Fruit fly (Drosophila melanogaster) whole organism: ENCODE data around the gene Mettl5.

Source experiments
- CG8478 ChIP-seq: fragments of >200 bp; optimal IDR thresholded peaks from 2 replicates; lab custom pipeline; 2018; ENCODE audit warnings: inconsistent platforms
- Dll ChIP-seq: fragments of >200 bp; optimal IDR thresholded peaks from 2 replicates; lab custom pipeline; 2017
- EcR ChIP-seq, 2 experiments: fragments of >200 bp; optimal IDR thresholded peaks; 2 replicates each; lab custom pipeline; 2017; ENCODE audit warnings: missing biosample characterization in 2 of 2, missing genetic modification characterization in 2 of 2, missing genetic modification reagents in 2 of 2
- pan ChIP-seq: fragments of >200 bp; optimal IDR thresholded peaks from 2 replicates; lab custom pipeline; 2017
- psq ChIP-seq: fragments of >200 bp; optimal IDR thresholded peaks from 2 replicates; lab custom pipeline; 2017
- usp ChIP-seq: fragments of >200 bp; optimal IDR thresholded peaks from 2 replicates; lab custom pipeline; 2017; ENCODE audit warnings: missing biosample characterization, missing genetic modification characterization, mixed read lengths

Gene Mettl5

dm6 chr3L:19234922-19235702 lies 28.5 kb upstream of the Mettl5 start, which contains the start of gene fz2:
Gene fz2, minus strand, starts transcription at chr3L:19235373.
- TF ChIP-seq psq (lab: Kevin White, UChicago) (no peak), usp (no peak), EcR (GFP tag; optimal IDR thresholded peaks at IDR 0.05; lab: Kevin White, UChicago) (no peak), pan (lab: Kevin White, UChicago) (no peak), CG8478 (lab: Kevin White, UChicago) (no peak), Dll (lab: Kevin White, UChicago) (no peak)

DNA sequence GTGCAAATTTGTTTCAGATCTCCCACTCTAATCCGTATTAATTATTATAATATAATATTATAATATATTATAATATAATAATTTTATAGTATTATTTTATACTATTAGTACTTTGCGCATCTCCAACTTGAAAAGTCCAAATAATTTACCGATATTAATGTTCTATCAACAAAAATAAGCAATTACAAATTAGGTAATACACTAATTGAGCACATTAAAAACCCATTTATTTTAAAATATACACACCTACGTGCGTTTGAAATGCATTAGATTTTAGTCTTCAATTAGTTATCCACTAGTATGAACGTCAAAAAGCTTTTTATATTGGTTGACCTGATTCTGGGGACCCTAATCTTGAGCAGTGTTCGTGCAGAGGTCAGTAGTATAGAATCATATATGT lies 27.5 kb upstream of the Mettl5 start, which contains the start of gene CG33647:
CG33647 (plus strand) TSS at position 301 of the 400 bp plus-strand sequence.
- TF ChIP-seq pan (lab: Kevin White, UChicago) (no peak), Dll (lab: Kevin White, UChicago) (no peak), psq (lab: Kevin White, UChicago) (no peak), CG8478 (lab: Kevin White, UChicago) (no peak), usp (no peak), EcR (GFP tag; optimal IDR thresholded peaks at IDR 0.05; lab: Kevin White, UChicago) (no peak)

DNA sequence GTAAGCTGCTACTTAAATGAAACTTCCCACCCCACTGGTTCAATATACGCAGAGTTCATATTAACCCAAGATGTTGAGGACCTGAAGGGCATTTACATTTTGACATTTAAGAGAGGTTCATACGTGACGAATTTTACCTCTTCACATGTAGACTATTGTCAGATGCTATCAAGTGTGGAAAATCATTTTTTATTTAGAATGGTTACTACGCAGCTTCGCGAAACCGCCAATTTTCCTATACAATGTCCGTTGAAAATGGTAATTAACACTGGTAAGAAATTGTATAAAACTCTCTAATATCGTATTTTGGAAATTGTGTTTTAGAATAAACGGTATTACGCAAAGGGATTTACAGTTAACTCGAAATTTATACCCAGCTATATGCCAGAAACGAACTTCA lies 27.0 kb upstream of the Mettl5 start:
- TF ChIP-seq usp (no peak), pan (lab: Kevin White, UChicago) (no peak), psq (lab: Kevin White, UChicago) (no peak), EcR (GFP tag; optimal IDR thresholded peaks at IDR 0.05; lab: Kevin White, UChicago) (no peak), CG8478 (lab: Kevin White, UChicago) (no peak), Dll (lab: Kevin White, UChicago) (no peak)

DNA sequence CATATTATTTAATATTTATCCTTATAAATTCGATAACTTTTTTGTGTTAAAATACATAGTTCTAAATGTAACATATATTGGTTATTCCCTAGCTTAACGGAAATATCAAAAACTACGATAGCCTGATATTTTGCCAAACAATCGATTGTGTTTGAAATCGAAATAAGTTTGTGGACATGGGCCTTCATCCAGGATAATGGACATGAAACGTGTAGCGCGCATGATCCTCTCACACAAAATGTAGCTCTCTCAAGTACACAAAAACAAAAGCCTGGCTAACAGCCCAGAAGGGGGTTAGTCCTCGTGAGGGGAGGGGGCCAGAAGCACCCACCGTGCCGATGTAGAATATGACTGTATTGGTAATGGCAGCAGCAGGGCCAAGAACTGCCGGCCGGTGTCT lies 25.8 kb upstream of the Mettl5 start:
- TF ChIP-seq EcR (GFP tag; optimal IDR thresholded peaks at IDR 0.05; lab: Kevin White, UChicago) = no peak

- TF ChIP-seq Dll (lab: Kevin White, UChicago) (no peak), psq (lab: Kevin White, UChicago) (no peak)
Observed at dm6 chr3L:19251643-19252042, 11.9 kb upstream of the Mettl5 start.

- TF ChIP-seq CG8478 (lab: Kevin White, UChicago) (no peak), psq (lab: Kevin White, UChicago) (no peak), usp (no peak), pan (lab: Kevin White, UChicago) (no peak), Dll (lab: Kevin White, UChicago) (no peak), EcR (GFP tag; optimal IDR thresholded peaks at IDR 0.05; lab: Kevin White, UChicago) (no peak)
Observed at dm6 chr3L:19254715-19255428, 8.7 kb upstream of the Mettl5 start, which contains the start of the genes mRpL21 and rept. Gene mRpL21, minus strand, starts transcription at chr3L:19255061. Gene rept, plus strand, starts transcription at chr3L:19255340.

DNA sequence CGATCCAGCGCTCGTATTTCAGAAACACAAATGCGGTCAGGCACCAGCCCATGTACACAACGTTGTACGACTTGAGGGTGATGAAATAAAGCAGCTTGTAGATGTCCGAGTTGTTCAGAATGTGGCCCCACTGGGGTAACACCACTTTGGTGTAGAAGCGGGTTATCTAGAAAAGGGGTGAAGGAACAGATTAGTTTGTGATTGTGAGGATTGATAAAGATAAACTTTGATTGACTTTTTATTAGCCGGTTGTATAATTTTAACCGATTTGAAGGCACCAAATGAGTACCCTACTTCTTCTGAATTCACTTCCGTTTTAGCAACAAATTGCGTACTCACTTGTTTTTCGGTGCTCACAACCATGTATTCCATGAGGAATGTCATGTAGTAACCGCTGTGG lies 5.4 kb upstream of the Mettl5 start:
- TF ChIP-seq psq (lab: Kevin White, UChicago) = no peak
- no peak for TF ChIP-seq usp
- TF ChIP-seq Dll (lab: Kevin White, UChicago) = no peak
- TF ChIP-seq CG8478 (lab: Kevin White, UChicago) = no peak
- TF ChIP-seq pan (lab: Kevin White, UChicago) = no peak
- no peak for TF ChIP-seq EcR (GFP tag; optimal IDR thresholded peaks at IDR 0.05; lab: Kevin White, UChicago)

dm6 chr3L:19260278-19260803 lies 3.2 kb upstream of the Mettl5 start, which contains the start of gene nes:
Gene nes, minus strand, starts transcription at chr3L:19260679.
- no peak for TF ChIP-seq Dll (lab: Kevin White, UChicago)
- TF ChIP-seq psq (lab: Kevin White, UChicago) = no peak
- no peak for TF ChIP-seq CG8478 (lab: Kevin White, UChicago)
- TF ChIP-seq usp = no peak
- peak in 1 of 2 experiments; percentile 79 for TF ChIP-seq EcR (GFP tag; optimal IDR thresholded peaks at IDR 0.05; lab: Kevin White, UChicago)

DNA sequence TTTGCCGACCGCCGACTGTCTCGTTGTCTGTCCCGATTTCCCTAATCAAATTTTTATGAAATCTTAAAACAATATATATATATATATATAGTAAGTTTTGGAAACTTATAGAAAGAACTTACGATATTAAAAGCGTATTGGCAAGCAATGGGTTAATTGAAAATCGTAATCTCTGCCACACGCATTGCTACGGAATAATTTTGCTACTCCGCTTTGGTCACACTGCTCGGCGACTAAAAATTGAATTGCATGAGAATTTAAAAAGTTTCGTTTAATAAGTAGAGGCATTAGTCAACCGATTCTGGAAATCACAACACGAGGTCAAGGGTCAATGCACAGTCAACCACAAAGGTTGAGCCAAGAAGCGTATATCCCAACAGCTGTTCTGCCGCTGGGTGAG lies 2.4 kb upstream of the Mettl5 start, which contains the start of gene Bet1:
Bet1 (plus strand) TSS at position 182 of the 400 bp plus-strand sequence.
- TF ChIP-seq Dll (lab: Kevin White, UChicago) = no peak
- no peak for TF ChIP-seq CG8478 (lab: Kevin White, UChicago)
- TF ChIP-seq EcR (GFP tag; optimal IDR thresholded peaks at IDR 0.05; lab: Kevin White, UChicago) = no peak
- no peak for TF ChIP-seq usp
- TF ChIP-seq psq (lab: Kevin White, UChicago) = no peak
- no peak for TF ChIP-seq pan (lab: Kevin White, UChicago)

DNA sequence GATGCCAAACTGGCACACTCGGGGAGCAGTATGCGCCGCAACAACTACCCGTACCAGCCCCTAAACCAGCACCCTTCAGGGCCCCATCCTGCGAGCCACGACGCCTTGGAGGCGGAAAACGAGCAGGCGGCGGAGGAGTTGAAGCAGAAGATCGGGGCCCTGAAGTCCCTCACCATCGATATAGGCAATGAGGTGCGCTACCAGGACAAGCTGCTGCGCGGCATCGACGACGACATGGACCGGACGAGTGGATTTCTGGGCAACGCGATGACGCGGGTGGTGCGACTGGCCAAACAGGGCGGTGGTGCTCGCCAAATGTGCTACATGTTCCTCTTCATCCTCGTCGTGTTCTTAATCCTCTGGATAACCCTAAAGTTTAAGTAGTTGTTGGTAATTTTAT lies 1.8 kb upstream of the Mettl5 start:
- TF ChIP-seq usp (no peak), Dll (lab: Kevin White, UChicago) (no peak), psq (lab: Kevin White, UChicago) (no peak)

- TF ChIP-seq pan (lab: Kevin White, UChicago) (no peak), EcR (GFP tag; optimal IDR thresholded peaks at IDR 0.05; lab: Kevin White, UChicago) (no peak), psq (lab: Kevin White, UChicago) (no peak), usp (no peak), CG8478 (lab: Kevin White, UChicago) (no peak), Dll (lab: Kevin White, UChicago) (no peak)
Observed at dm6 chr3L:19264141-19264487, 548 bp downstream of the Mettl5 start, which contains the start of gene Max. Gene Max, minus strand, starts transcription at chr3L:19264184.
